Worm (Caenorhabditis elegans) whole organism, young adult: ENCODE measurements around the gene R102.1.

Experiments used
- B0035.1 ChIP-seq: sonication (generic microtip); optimal IDR thresholded peaks from 2 replicates; lab custom pipeline; 2016; ENCODE audit warnings: missing genetic modification characterization, mild to moderate bottlenecking, missing compliant biosample characterization, missing genotype, missing genetic modification reagents
- Y67H2A.10 ChIP-seq: fragments of 200-800 bp; sonication (Bioruptor generic); conservative IDR thresholded peaks from 2 replicates; pipeline ENCODE4 v1.3.6; 2022; ENCODE audit warnings: missing genetic modification reagents, missing genetic modification characterization, missing compliant biosample characterization
- attf-5 ChIP-seq: fragments of 200-800 bp; sonication (Bioruptor generic); optimal IDR thresholded peaks from 2 replicates; lab custom pipeline; 2018; ENCODE audit warnings: mild to moderate bottlenecking, missing genetic modification characterization, missing compliant biosample characterization
- cebp-2 ChIP-seq: fragments of 200-800 bp; sonication (Bioruptor generic); IDR thresholded peaks from 2 replicates; pipeline ENCODE4 v1.3.6; 2022; ENCODE audit warnings: missing genetic modification characterization, missing compliant biosample characterization
- ceh-27 ChIP-seq: fragments of 200-800 bp; sonication (Bioruptor generic); optimal IDR thresholded peaks from 2 replicates; lab custom pipeline; 2018; ENCODE audit warnings: mild to moderate bottlenecking, missing genetic modification characterization, moderate library complexity, missing compliant biosample characterization
- lir-1 ChIP-seq: fragments of 200-800 bp; sonication (Bioruptor generic); conservative IDR thresholded peaks from 2 replicates; pipeline ENCODE4 v1.3.6; 2022; ENCODE audit warnings: missing genetic modification reagents, missing genetic modification characterization, missing compliant biosample characterization
- pha-4 ChIP-seq: fragments of 150-350 bp; sonication (generic microtip); optimal IDR thresholded peaks from 2 replicates; lab custom pipeline; 2014; ENCODE audit warnings: missing biosample characterization, missing genetic modification reagents, missing genetic modification characterization
- sea-2 ChIP-seq: fragments of 200-800 bp; sonication (Bioruptor generic); IDR thresholded peaks from 2 replicates; pipeline ENCODE4 v1.3.6; 2022; ENCODE audit warnings: missing genetic modification characterization, missing compliant biosample characterization
- snpc-4 ChIP-seq, 5 experiments: fragments of 150-350 bp in 1 of 5; sonication (generic microtip) in 4 of 5; optimal IDR thresholded peaks; 2 replicates each; lab custom pipeline; 2014 to 2018; ENCODE audit warnings: missing genetic modification characterization in 5 of 5, missing biosample characterization in 3 of 5, antibody characterized with exemption in 2 of 5, mild to moderate bottlenecking in 2 of 5, missing compliant biosample characterization in 2 of 5, missing genotype in 2 of 5, moderate library complexity in 2 of 5, missing genetic modification reagents in 1 of 5
- tbp1 ChIP-seq: fragments of 200-800 bp; sonication (Bioruptor generic); optimal IDR thresholded peaks from 2 replicates; lab custom pipeline; 2018; ENCODE audit warnings: mild to moderate bottlenecking, missing genetic modification characterization, missing compliant biosample characterization
- tlf-1 ChIP-seq: fragments of 200-800 bp; sonication (Bioruptor generic); optimal IDR thresholded peaks from 2 replicates; lab custom pipeline; 2018; ENCODE audit warnings: mild to moderate bottlenecking, missing genetic modification characterization, missing compliant biosample characterization

DNA sequence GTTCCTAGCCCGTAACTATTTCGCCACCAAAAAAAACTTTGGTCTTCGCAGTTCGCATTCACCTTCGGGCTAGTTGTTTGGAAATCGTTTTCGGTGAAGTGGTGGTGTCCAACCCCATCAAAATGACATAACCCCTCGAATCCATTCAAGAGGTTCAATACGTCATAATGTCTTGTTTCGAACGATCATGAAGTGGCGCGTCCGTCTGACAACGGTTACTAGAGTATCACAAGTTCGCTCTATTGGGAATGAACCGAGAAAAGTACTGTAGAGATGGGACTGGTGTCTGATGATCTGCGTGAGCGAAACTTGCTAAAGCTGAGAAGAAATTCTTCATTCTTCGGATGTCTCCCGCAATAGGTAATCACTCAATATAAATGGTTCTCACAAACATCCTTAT, 41.9 kb downstream of the R102.1 start, which contains the start of gene ZC168.2:
- TF ChIP-seq sea-2 (GFP tag; lab: Robert Waterston, UW) (no peak), B0035.1 (no peak), ceh-27 (GFP tag; lab: Kevin White, UChicago) (no peak), snpc-4 (GFP tag; optimal IDR thresholded peaks at IDR 0.05; lab: Kevin White, UChicago) (no peak), snpc-4 (tag; optimal IDR thresholded peaks at IDR 0.05; lab: Kevin White, UChicago) (no peak), pha-4 (no peak), cebp-2 (GFP tag; lab: Robert Waterston, UW) (no peak), lir-1 (no peak), Y67H2A.10 (GFP tag; lab: Robert Waterston, UW) (no peak), attf-5 (no peak), tlf-1 (GFP tag; lab: Kevin White, UChicago) (no peak), tbp1 (GFP tag; lab: Kevin White, UChicago) (no peak)
